Fruit fly (Drosophila melanogaster) whole organism, adult: ENCODE results near the gene Tim17a1.
A peak's percentile ranks its signal among the peaks of the same experiment; 100 is the strongest.

ENCODE experiments used
- CG11617 ChIP-seq: fragments of 200-800 bp; sonication (Bioruptor generic); optimal IDR thresholded peaks from 2 replicates; lab custom pipeline; 2017; ENCODE audit warnings: mild to moderate bottlenecking, missing biosample characterization, missing genetic modification reagents, missing genetic modification characterization
- CG12768 ChIP-seq: fragments of 200-800 bp; sonication (Bioruptor generic); optimal IDR thresholded peaks from 2 replicates; lab custom pipeline; 2017; ENCODE audit warnings: missing biosample characterization, missing genetic modification characterization, mild to moderate bottlenecking, moderate library complexity, missing genetic modification reagents
- CG14711 ChIP-seq: fragments of 200-800 bp; sonication (Bioruptor generic); optimal IDR thresholded peaks from 2 replicates; lab custom pipeline; 2018; ENCODE audit warnings: missing biosample characterization, mild to moderate bottlenecking, missing genetic modification characterization, moderate library complexity
- CG1620 ChIP-seq: fragments of 200-800 bp; sonication (Bioruptor generic); optimal IDR thresholded peaks from 2 replicates; lab custom pipeline; 2016; ENCODE audit warnings: missing biosample characterization, missing genetic modification characterization
- CG33017 ChIP-seq: fragments of 200-800 bp; sonication (Bioruptor generic); optimal IDR thresholded peaks from 2 replicates; lab custom pipeline; 2018; ENCODE audit warnings: missing biosample characterization, mild to moderate bottlenecking, missing genetic modification characterization, moderate library complexity
- CG5204 ChIP-seq: fragments of 200-800 bp; sonication (Bioruptor generic); optimal IDR thresholded peaks from 2 replicates; lab custom pipeline; 2016; ENCODE audit warnings: missing biosample characterization, missing genetic modification characterization
- CG7045 ChIP-seq: fragments of 200-800 bp; sonication (Bioruptor generic); optimal IDR thresholded peaks from 2 replicates; lab custom pipeline; 2017; ENCODE audit warnings: missing biosample characterization, mild to moderate bottlenecking, missing genetic modification characterization
- CG7101 ChIP-seq: fragments of 200-800 bp; sonication (Bioruptor generic); optimal IDR thresholded peaks from 2 replicates; lab custom pipeline; 2018; ENCODE audit warnings: missing biosample characterization, mild to moderate bottlenecking, missing genetic modification characterization, moderate library complexity
- Clk ChIP-seq: fragments of 200-800 bp; sonication (Bioruptor generic); optimal IDR thresholded peaks from 2 replicates; lab custom pipeline; 2017; ENCODE audit warnings: missing biosample characterization, missing genetic modification characterization
- Crg-1 ChIP-seq: fragments of 200-800 bp; sonication (Bioruptor generic); optimal IDR thresholded peaks from 2 replicates; lab custom pipeline; 2016; ENCODE audit warnings: missing biosample characterization, missing genetic modification characterization
- Hr96 ChIP-seq: fragments of 200-800 bp; sonication (Bioruptor generic); optimal IDR thresholded peaks from 2 replicates; lab custom pipeline; 2016; ENCODE audit warnings: missing biosample characterization, missing genetic modification characterization
- Mnt ChIP-seq: fragments of 200-800 bp; sonication (Bioruptor generic); optimal IDR thresholded peaks from 2 replicates; lab custom pipeline; 2016; ENCODE audit warnings: missing biosample characterization, mild to moderate bottlenecking, missing genetic modification characterization
- bab1 ChIP-seq: fragments of 200-800 bp; sonication (Bioruptor generic); optimal IDR thresholded peaks from 3 replicates; lab custom pipeline; 2019; ENCODE audit warnings: missing biosample characterization, mild to moderate bottlenecking, missing genetic modification characterization, moderate library complexity
- cic ChIP-seq: fragments of 200-800 bp; sonication (Bioruptor generic); optimal IDR thresholded peaks from 2 replicates; lab custom pipeline; 2017; ENCODE audit warnings: missing biosample characterization, mild to moderate bottlenecking, missing genetic modification characterization, moderate library complexity
- cnc ChIP-seq, 2 experiments: fragments of >200 bp; optimal IDR thresholded peaks; 2 replicates each; lab custom pipeline; 2017
- kay ChIP-seq: fragments of 200-800 bp; sonication (Bioruptor generic); peaks from one replicate; lab custom pipeline; 2016; ENCODE audit warnings: missing biosample characterization, missing genetic modification characterization, borderline replicate concordance
- ovo ChIP-seq: fragments of 200-800 bp; sonication (Bioruptor generic); optimal IDR thresholded peaks from 2 replicates; lab custom pipeline; 2016; ENCODE audit warnings: missing biosample characterization, missing genetic modification characterization
- pad ChIP-seq: fragments of 200-800 bp; sonication (Bioruptor generic); optimal IDR thresholded peaks from 3 replicates; lab custom pipeline; 2017; ENCODE audit warnings: missing biosample characterization, missing genetic modification characterization, mild to moderate bottlenecking, moderate library complexity, missing genetic modification reagents
- tj ChIP-seq: fragments of 200-800 bp; sonication (Bioruptor generic); optimal IDR thresholded peaks from 3 replicates; lab custom pipeline; 2017; ENCODE audit warnings: missing biosample characterization, mild to moderate bottlenecking, missing genetic modification characterization, moderate library complexity
- toe ChIP-seq: fragments of 200-800 bp; sonication (Bioruptor generic); optimal IDR thresholded peaks from 2 replicates; lab custom pipeline; 2016; ENCODE audit warnings: missing biosample characterization, missing genetic modification characterization

Gene Tim17a1

DNA sequence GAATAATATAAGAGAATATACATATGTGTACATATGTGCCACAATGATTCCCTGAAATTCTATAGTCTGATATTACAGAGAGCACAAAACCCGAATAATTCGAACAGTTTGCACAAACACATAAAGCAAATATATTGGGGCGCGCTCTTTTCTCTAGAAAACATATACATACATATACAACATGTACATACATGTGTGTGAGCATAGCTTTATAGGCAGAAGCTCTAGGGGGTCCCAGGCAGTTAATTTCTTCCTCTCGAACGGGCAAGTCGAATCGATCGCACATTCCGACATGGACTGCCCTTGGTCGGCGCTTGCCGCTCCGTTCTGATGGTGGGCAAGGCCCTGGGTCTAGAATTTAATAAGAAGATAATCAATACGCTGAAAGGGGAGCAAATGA, 8.3 kb upstream of the Tim17a1 start, which contains the start of gene GstD3:
Gene GstD3 (plus strand): TSS at position 269 of the 400 bp plus-strand sequence.
- TF ChIP-seq bab1 (GFP tag; lab: Kevin White, UChicago) = no peak
- no peak for TF ChIP-seq CG1620 (GFP tag; lab: Kevin White, UChicago)
- TF ChIP-seq kay (GFP tag; lab: Kevin White, UChicago) = peak; percentile 50
- no peak for TF ChIP-seq Hr96

DNA sequence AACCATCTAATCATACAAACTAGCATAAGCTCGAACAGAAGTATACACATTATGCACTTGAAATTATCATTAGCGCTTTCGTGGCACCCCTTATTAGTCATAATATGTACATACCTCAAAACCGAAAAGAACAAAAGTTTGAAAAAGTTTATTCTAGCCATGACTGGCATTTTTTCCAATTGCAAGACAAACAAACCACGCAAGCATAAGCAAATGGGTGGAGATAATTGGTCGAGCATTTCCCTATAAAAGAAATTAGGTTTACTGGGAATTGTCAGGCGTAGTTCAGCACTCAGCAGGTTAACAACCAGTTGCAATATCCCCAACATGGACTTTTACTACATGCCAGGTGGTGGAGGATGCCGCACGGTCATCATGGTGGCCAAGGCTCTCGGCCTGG, 7.2 kb upstream of the Tim17a1 start, which contains the start of gene GstD2:
Gene GstD2 (plus strand): TSS at position 301 of the 400 bp plus-strand sequence.
- TF ChIP-seq cnc (optimal IDR thresholded peaks at IDR 0.05; lab: Kevin White, UChicago) (peak in 1 of 2 experiments; percentile 48), CG11617 (GFP tag; lab: Kevin White, UChicago) (no peak)

- TF ChIP-seq CG12768 (GFP tag; lab: Kevin White, UChicago) (no peak), tj (peak; percentile 51)
These were observed 6.1 kb upstream of the Tim17a1 start for dm6 chr3R:12370643-12370995.

dm6 chr3R:12369793-12370642, 5.5 kb upstream of the Tim17a1 start:
- peak; percentile 91 to 97 for TF ChIP-seq cnc (optimal IDR thresholded peaks at IDR 0.05; lab: Kevin White, UChicago)
- no peak for TF ChIP-seq Crg-1 (GFP tag; lab: Kevin White, UChicago)
- no peak for TF ChIP-seq ovo (GFP tag; lab: Kevin White, UChicago)
- TF ChIP-seq CG1620 (GFP tag; lab: Kevin White, UChicago) = no peak
- TF ChIP-seq CG14711 (tag; lab: Kevin White, UChicago) = peak; percentile 12
- no peak for TF ChIP-seq toe (GFP tag; lab: Kevin White, UChicago)
- TF ChIP-seq CG12768 (GFP tag; lab: Kevin White, UChicago) = no peak
- TF ChIP-seq CG5204 = peak; percentile 8
- peak; percentile 90 for TF ChIP-seq kay (GFP tag; lab: Kevin White, UChicago)
- no peak for TF ChIP-seq cic (GFP tag; lab: Kevin White, UChicago)

- TF ChIP-seq CG11617 (GFP tag; lab: Kevin White, UChicago) = peak; percentile 69
- peak; percentile 92 for TF ChIP-seq CG12768 (GFP tag; lab: Kevin White, UChicago)
- TF ChIP-seq ovo (GFP tag; lab: Kevin White, UChicago) = peak; percentile 89
- peak; percentile 97 for TF ChIP-seq cic (GFP tag; lab: Kevin White, UChicago)
- TF ChIP-seq CG33017 (tag; lab: Kevin White, UChicago) = peak; percentile 23
- TF ChIP-seq kay (GFP tag; lab: Kevin White, UChicago) = peak; percentile 97
- peak; percentile 54 for TF ChIP-seq CG5204
- TF ChIP-seq tj = peak; percentile 67
- TF ChIP-seq CG7045 (GFP tag; lab: Kevin White, UChicago) = peak; percentile 60
- peak; percentile 13 for TF ChIP-seq CG14711 (tag; lab: Kevin White, UChicago)
- peak; percentile 90 for TF ChIP-seq Mnt (GFP tag; lab: Kevin White, UChicago)
- TF ChIP-seq Hr96 = peak; percentile 48
- TF ChIP-seq toe (GFP tag; lab: Kevin White, UChicago) = peak; percentile 81
- TF ChIP-seq CG1620 (GFP tag; lab: Kevin White, UChicago) = peak; percentile 69
- TF ChIP-seq pad = peak; percentile 49
- TF ChIP-seq Crg-1 (GFP tag; lab: Kevin White, UChicago) = no peak
- peak; percentile 80 for TF ChIP-seq bab1 (GFP tag; lab: Kevin White, UChicago)
- TF ChIP-seq CG7101 (tag; lab: Kevin White, UChicago) = peak; percentile 56
- TF ChIP-seq cnc (optimal IDR thresholded peaks at IDR 0.05; lab: Kevin White, UChicago) = peak in 1 of 2 experiments; percentile 85
- TF ChIP-seq Clk (GFP tag; lab: Kevin White, UChicago) = peak; percentile 92
These were observed 4.8 kb upstream of the Tim17a1 start, which contains the start of gene GstD1 for dm6 chr3R:12369135-12369792. Gene GstD1 (minus strand): TSS chr3R:12369268.

dm6 chr3R:12367464-12367863, 3.0 kb upstream of the Tim17a1 start, which contains the start of gene GstD9:
Gene GstD9 (minus strand): TSS chr3R:12367564.
- TF ChIP-seq CG7045 (GFP tag; lab: Kevin White, UChicago) (no peak), CG12768 (GFP tag; lab: Kevin White, UChicago) (no peak), cnc (optimal IDR thresholded peaks at IDR 0.05; lab: Kevin White, UChicago) (no peak), CG5204 (no peak), toe (GFP tag; lab: Kevin White, UChicago) (no peak), tj (no peak), CG11617 (GFP tag; lab: Kevin White, UChicago) (no peak)

dm6 chr3R:12365887-12366286, 1.4 kb upstream of the Tim17a1 start:
- TF ChIP-seq kay (GFP tag; lab: Kevin White, UChicago) (peak; percentile 8), cic (GFP tag; lab: Kevin White, UChicago) (peak; percentile 26), CG7101 (tag; lab: Kevin White, UChicago) (no peak), CG11617 (GFP tag; lab: Kevin White, UChicago) (no peak), Crg-1 (GFP tag; lab: Kevin White, UChicago) (no peak), bab1 (GFP tag; lab: Kevin White, UChicago) (no peak)
